Fruit fly (Drosophila melanogaster): ENCODE results near the gene mus312.
A peak's percentile ranks its signal among the peaks of the same experiment; 100 is the strongest.

The mus312 gene

DNA sequence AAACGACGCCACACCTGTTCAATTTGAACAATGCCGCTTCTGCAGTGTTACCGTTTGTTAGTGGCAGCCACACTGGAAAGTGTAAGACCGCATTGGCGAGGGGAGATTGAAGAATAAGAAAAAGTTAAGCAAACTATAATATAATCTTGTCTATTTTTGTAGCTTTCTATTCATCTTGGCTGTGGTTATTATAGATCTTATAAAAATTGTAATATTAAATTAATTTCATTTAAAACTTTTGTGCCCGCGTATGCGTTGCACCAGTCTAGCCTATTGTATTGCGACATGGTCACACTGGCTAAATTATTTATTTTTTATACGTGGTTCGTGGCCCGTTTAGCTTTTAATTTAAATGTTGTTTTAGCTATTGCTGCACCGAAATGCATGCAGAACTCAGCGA is 5.6 kb upstream of the mus312 start, which contains the start of the genes RhoGEF4 and Rint1 (continued):
- TF ChIP-seq CG6272 (GFP tag; IDR thresholded peaks at IDR 0.05) (peak; percentile 73), slbo (GFP tag; IDR thresholded peaks at IDR 0.05) (peak; percentile 92), gcm (GFP tag; optimal IDR thresholded peaks at IDR 0.05) (peak; percentile 58), ro (GFP tag; IDR thresholded peaks at IDR 0.05) (peak; percentile 34; the same call in 1 of the 2 replicates), Usf (GFP tag; optimal IDR thresholded peaks at IDR 0.05) (peak; percentile 59), Dbx (GFP tag; IDR thresholded peaks at IDR 0.05) (peak; percentile 81; the same call in 2 of the 3 replicates), ssp (GFP tag; IDR thresholded peaks at IDR 0.05) (peak; percentile 68), row (GFP tag; IDR thresholded peaks at IDR 0.05) (peak; percentile 97), CG9215 (GFP tag; IDR thresholded peaks at IDR 0.05) (peak; percentile 71), trem (tag; optimal IDR thresholded peaks at IDR 0.05) (peak; percentile 82), CG30020 (tag; optimal IDR thresholded peaks at IDR 0.05) (peak; percentile 47), eve (GFP tag; optimal IDR thresholded peaks at IDR 0.05) (no peak), slp2 (GFP tag; optimal IDR thresholded peaks at IDR 0.05) (no peak), zfh2 (GFP tag; optimal IDR thresholded peaks at IDR 0.05) (peak; percentile 53), CG4282 (GFP tag; optimal IDR thresholded peaks at IDR 0.05) (no peak), lov (optimal IDR thresholded peaks at IDR 0.05) (no peak), lov (GFP tag; IDR thresholded peaks at IDR 0.05) (peak; percentile 39; the same call in 1 of the 3 replicates), chn (GFP tag; optimal IDR thresholded peaks at IDR 0.05) (peak; percentile 48), Fer3 (tag; optimal IDR thresholded peaks at IDR 0.05) (peak; percentile 41), CG8388 (GFP tag; optimal IDR thresholded peaks at IDR 0.05) (peak; percentile 62), zf30C (GFP tag; optimal IDR thresholded peaks at IDR 0.05) (no peak), B-H2 (GFP tag; optimal IDR thresholded peaks at IDR 0.05) (peak; percentile 10), Spps (tag; optimal IDR thresholded peaks at IDR 0.05) (no peak), al (GFP tag; IDR thresholded peaks at IDR 0.05) (peak; percentile 71), MTF-1 (GFP tag; optimal IDR thresholded peaks at IDR 0.05; ENCODE audit: borderline replicate concordance) (no peak), MESR4 (GFP tag; optimal IDR thresholded peaks at IDR 0.05) (peak; percentile 28), ap (GFP tag; IDR thresholded peaks at IDR 0.05) (peak; percentile 34; the same call in 1 of the 2 replicates), unc-4 (GFP tag; IDR thresholded peaks at IDR 0.05; ENCODE audit: partially characterized antibody) (peak; percentile 37; the same call in 1 of the 2 replicates), Awh (GFP tag; IDR thresholded peaks at IDR 0.05) (peak; percentile 51; the same call in 1 of the 2 replicates), HLH3B (GFP tag; IDR thresholded peaks at IDR 0.05) (peak; percentile 52; the same call in 1 of the 2 replicates), CrebB (tag; optimal IDR thresholded peaks at IDR 0.05) (no peak), gfzf (GFP tag; optimal IDR thresholded peaks at IDR 0.05) (peak; percentile 81), CG10462 (GFP tag; optimal IDR thresholded peaks at IDR 0.05) (peak; percentile 38), ken (GFP tag; IDR thresholded peaks at IDR 0.05) (peak; percentile 80; the same call in 2 of the 3 replicates), CG6683 (GFP tag; optimal IDR thresholded peaks at IDR 0.05) (peak; percentile 0), CG32767 (GFP tag; IDR thresholded peaks at IDR 0.05) (no peak), CG12104 (GFP tag; optimal IDR thresholded peaks at IDR 0.05) (peak; percentile 46), Nf-YA (GFP tag; IDR thresholded peaks at IDR 0.05) (no peak), CG2889 (GFP tag; IDR thresholded peaks at IDR 0.05) (0 out of 3 replicates have a peak, but pooled peaks have one; percentile 12), CG6765 (GFP tag; optimal IDR thresholded peaks at IDR 0.05) (no peak), CG14441 (GFP tag; IDR thresholded peaks at IDR 0.05) (peak; percentile 79), CG11504 (tag; optimal IDR thresholded peaks at IDR 0.05) (no peak), CG9932 (GFP tag; IDR thresholded peaks at IDR 0.05) (peak; percentile 92), emc (GFP tag; optimal IDR thresholded peaks at IDR 0.05) (no peak), CG31365 (tag; optimal IDR thresholded peaks at IDR 0.05) (no peak), Six4 (GFP tag; optimal IDR thresholded peaks at IDR 0.05) (peak; percentile 28), HmgZ (tag; optimal IDR thresholded peaks at IDR 0.05) (peak; percentile 85), CG4404 (GFP tag; IDR thresholded peaks at IDR 0.05) (peak; percentile 68), dan (GFP tag; IDR thresholded peaks at IDR 0.05) (peak; percentile 45; the same call in 1 of the 2 replicates), Rfx (GFP tag; IDR thresholded peaks at IDR 0.05) (peak; percentile 86), CG1603 (tag; optimal IDR thresholded peaks at IDR 0.05) (no peak), CoRest (tag; optimal IDR thresholded peaks at IDR 0.05) (peak; percentile 86)

All from whole organism, embryonic.